Fruit fly (Drosophila melanogaster): ENCODE data around the gene CG18558.

CG18558 gene

DNA sequence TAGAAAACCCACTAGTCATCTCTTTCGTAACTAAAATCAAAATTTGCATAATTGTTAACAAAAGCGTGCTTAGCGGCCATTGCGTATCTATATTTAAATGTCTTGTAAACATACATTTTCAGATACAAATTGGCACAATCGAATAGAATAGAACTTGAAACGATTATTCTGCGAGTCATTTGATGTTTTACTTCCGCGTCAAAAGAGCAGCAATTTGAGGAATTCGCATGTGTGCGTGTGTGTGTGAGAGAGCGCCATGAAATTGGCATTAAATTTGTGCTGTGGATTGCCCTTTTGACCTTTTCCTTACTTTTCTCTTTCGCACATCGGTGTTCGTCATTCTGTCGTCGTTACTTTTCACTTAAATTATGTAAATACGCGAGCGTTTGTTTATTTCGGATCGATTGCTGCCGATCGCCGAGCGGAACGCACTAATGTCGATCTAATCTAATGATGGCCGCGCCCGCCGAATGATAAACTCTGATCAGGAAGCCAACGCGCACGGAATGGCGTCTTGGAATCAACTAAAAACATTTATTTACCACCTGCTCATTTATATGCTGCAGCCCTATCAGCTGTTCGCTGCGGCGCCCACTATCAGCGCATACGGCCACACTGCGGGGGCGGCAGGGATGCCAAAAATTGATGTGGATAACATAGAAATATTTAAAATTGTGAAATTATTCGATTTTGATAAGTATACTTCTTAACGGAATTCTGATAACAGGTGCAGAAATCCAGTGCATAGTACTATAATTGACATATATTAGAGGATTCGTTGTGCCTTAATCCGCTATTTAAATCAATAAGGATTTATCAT, 40.6 kb upstream of the CG18558 start (continued):
- TF ChIP-seq CG6813 (GFP tag; optimal IDR thresholded peaks at IDR 0.05): peak; percentile 73
- TF ChIP-seq sob (GFP tag; IDR thresholded peaks at IDR 0.05): peak; percentile 63
- TF ChIP-seq da (GFP tag; optimal IDR thresholded peaks at IDR 0.05): peak; percentile 68
- TF ChIP-seq zf30C (GFP tag; optimal IDR thresholded peaks at IDR 0.05): no peak
- peak; percentile 55 for TF ChIP-seq CG3281 (GFP tag; optimal IDR thresholded peaks at IDR 0.05)
- no peak for TF ChIP-seq hkb (optimal IDR thresholded peaks at IDR 0.05)
- TF ChIP-seq hkb (GFP tag; IDR thresholded peaks at IDR 0.05): peak; percentile 30
- TF ChIP-seq CTCF (GFP tag; optimal IDR thresholded peaks at IDR 0.05): peak; percentile 67
- TF ChIP-seq CG6689 (GFP tag; IDR thresholded peaks at IDR 0.05): no peak
- TF ChIP-seq Optix (GFP tag; IDR thresholded peaks at IDR 0.05): 0 out of 3 replicates have a peak, but pooled peaks have one; percentile 36
- TF ChIP-seq CG17912 (GFP tag; optimal IDR thresholded peaks at IDR 0.05): peak; percentile 39
- peak; percentile 34 for TF ChIP-seq CG6765 (GFP tag; optimal IDR thresholded peaks at IDR 0.05)
- TF ChIP-seq phol (tag; optimal IDR thresholded peaks at IDR 0.05): peak; percentile 71
- no peak for TF ChIP-seq CG8478 (optimal IDR thresholded peaks at IDR 0.05)
- TF ChIP-seq HLH4C (GFP tag; IDR thresholded peaks at IDR 0.05; ENCODE audit: partially characterized antibody): peak; percentile 44; the same call in 1 of the 3 replicates
- 0 out of 2 replicates have a peak, but pooled peaks have one; percentile 21 for TF ChIP-seq CG4730 (GFP tag; IDR thresholded peaks at IDR 0.05)
- peak; percentile 42 for TF ChIP-seq grau (tag; optimal IDR thresholded peaks at IDR 0.05)
- no peak for TF ChIP-seq schlank (tag; optimal IDR thresholded peaks at IDR 0.05)
- TF ChIP-seq crol (GFP tag; IDR thresholded peaks at IDR 0.05): peak; percentile 48; the same call in 1 of the 2 replicates
- TF ChIP-seq CkIIα-i1 (GFP tag; IDR thresholded peaks at IDR 0.05): no peak
- peak; percentile 63 for TF ChIP-seq CG14014 (GFP tag; IDR thresholded peaks at IDR 0.05)
- no peak for TF ChIP-seq CG14965 (GFP tag; optimal IDR thresholded peaks at IDR 0.05; ENCODE audit: borderline replicate concordance)
- no peak for TF ChIP-seq Tbp (GFP tag; optimal IDR thresholded peaks at IDR 0.05)
- 0 out of 2 replicates have a peak, but pooled peaks have one; percentile 7 for TF ChIP-seq CG32772 (GFP tag; IDR thresholded peaks at IDR 0.05)
- TF ChIP-seq tx (GFP tag; optimal IDR thresholded peaks at IDR 0.05): peak; percentile 0
- 0 out of 2 replicates have a peak, but pooled peaks have one; percentile 34 for TF ChIP-seq sna (GFP tag; IDR thresholded peaks at IDR 0.05; ENCODE audit: partially characterized antibody)
- TF ChIP-seq CG9797 (GFP tag; optimal IDR thresholded peaks at IDR 0.05): peak; percentile 95
- TF ChIP-seq Abd-B (GFP tag; optimal IDR thresholded peaks at IDR 0.05): peak; percentile 5
- TF ChIP-seq CG42726 (GFP tag; IDR thresholded peaks at IDR 0.05; ENCODE audit: partially characterized antibody): peak; percentile 70; the same call in 1 of the 2 replicates
- TF ChIP-seq CG10959 (GFP tag; IDR thresholded peaks at IDR 0.05): peak; percentile 42
- TF ChIP-seq Asciz (GFP tag; optimal IDR thresholded peaks at IDR 0.05): no peak
- peak; percentile 70 for TF ChIP-seq CG2199 (GFP tag; IDR thresholded peaks at IDR 0.05)
- 0 out of 3 replicates have a peak, but pooled peaks have one; percentile 25 for TF ChIP-seq z (GFP tag; IDR thresholded peaks at IDR 0.05)
- peak; percentile 59 for TF ChIP-seq CG2120 (GFP tag; optimal IDR thresholded peaks at IDR 0.05)
- no peak for TF ChIP-seq slp2 (GFP tag; optimal IDR thresholded peaks at IDR 0.05)
- TF ChIP-seq H2.0 (GFP tag; IDR thresholded peaks at IDR 0.05): 0 out of 2 replicates have a peak, but pooled peaks have one; percentile 19
- TF ChIP-seq chif (GFP tag; optimal IDR thresholded peaks at IDR 0.05): no peak
- no peak for TF ChIP-seq CG13775 (GFP tag; optimal IDR thresholded peaks at IDR 0.05)
- no peak; the same call in 2 of the 3 replicates for TF ChIP-seq zen2 (GFP tag; IDR thresholded peaks at IDR 0.05; ENCODE audit: partially characterized antibody)
- no peak for TF ChIP-seq h (optimal IDR thresholded peaks at IDR 0.05)
- peak; percentile 93 for TF ChIP-seq Jarid2 (GFP tag; optimal IDR thresholded peaks at IDR 0.05)
- no peak for TF ChIP-seq pnt (GFP tag; optimal IDR thresholded peaks at IDR 0.05)
- TF ChIP-seq CG8944 (GFP tag; optimal IDR thresholded peaks at IDR 0.05): no peak
- TF ChIP-seq Ravus (GFP tag; IDR thresholded peaks at IDR 0.05): no peak
- TF ChIP-seq CG4854 (GFP tag; optimal IDR thresholded peaks at IDR 0.05): no peak
- no peak for TF ChIP-seq CG9609 (GFP tag; optimal IDR thresholded peaks at IDR 0.05)
- no peak for TF ChIP-seq CG11398 (GFP tag; optimal IDR thresholded peaks at IDR 0.05)
- peak; percentile 49 for TF ChIP-seq fd64A (GFP tag; optimal IDR thresholded peaks at IDR 0.05)
- TF ChIP-seq Myb (GFP tag; optimal IDR thresholded peaks at IDR 0.05): peak; percentile 50
- peak; percentile 13 for TF ChIP-seq Antp (GFP tag; optimal IDR thresholded peaks at IDR 0.05)
